Worm (Caenorhabditis elegans): ENCODE data around the gene cest-1.1.

DNA sequence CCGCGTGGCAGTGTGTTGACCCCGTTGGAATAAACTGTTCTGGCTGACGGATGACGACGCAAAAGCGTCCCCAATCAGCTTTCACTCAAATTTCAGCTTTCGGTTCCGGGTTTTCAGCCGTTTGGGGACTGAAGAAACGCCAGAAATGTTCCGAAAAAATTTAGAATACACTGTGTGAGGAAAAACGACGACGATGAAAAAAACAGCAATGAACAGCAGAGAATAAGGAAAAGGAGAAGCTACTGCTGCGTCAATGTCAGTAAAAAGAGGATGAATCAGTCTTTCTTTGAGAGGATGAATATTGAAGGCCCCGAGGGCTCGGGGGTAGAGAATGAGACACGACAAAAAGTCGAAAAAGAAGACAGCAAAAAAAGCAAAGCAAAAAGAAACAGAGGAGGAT is 37.7 kb downstream of the cest-1.1 start:
- no peak for TF ChIP-seq nhr-76 (tag; optimal IDR thresholded peaks at IDR 0.05)
- TF ChIP-seq nhr-11 (tag; optimal IDR thresholded peaks at IDR 0.05): no peak
- no peak for TF ChIP-seq Y5F2A.4 (GFP tag; optimal IDR thresholded peaks at IDR 0.05)
- TF ChIP-seq Y48G9A.11 (GFP tag; IDR thresholded peaks at IDR 0.05): no peak
- TF ChIP-seq ZK546.5 (tag; optimal IDR thresholded peaks at IDR 0.05): no peak
- TF ChIP-seq lin-13 (GFP tag; optimal IDR thresholded peaks at IDR 0.05): no peak
